Worm (Caenorhabditis elegans) whole organism, young adult: ENCODE results near the gene R09D1.12.

Source experiments
- C06A6.2 ChIP-seq: fragments of 200-800 bp; sonication (Bioruptor generic); conservative IDR thresholded peaks from 2 replicates; pipeline ENCODE4 v1.3.6; 2022; ENCODE audit warnings: missing genetic modification characterization, missing compliant biosample characterization
- D2030.7 ChIP-seq: fragments of 200-800 bp; sonication (Bioruptor generic); IDR thresholded peaks from 2 replicates; pipeline ENCODE4 v1.3.6; 2022; ENCODE audit warnings: missing genetic modification reagents, missing genetic modification characterization, missing compliant biosample characterization
- F22D6.2 ChIP-seq: sonication (generic microtip); optimal IDR thresholded peaks from 2 replicates; lab custom pipeline; 2016; ENCODE audit warnings: mild to moderate bottlenecking, missing genetic modification characterization, missing compliant biosample characterization
- F49E8.2 ChIP-seq: sonication (generic microtip); optimal IDR thresholded peaks from 3 replicates; lab custom pipeline; 2017; ENCODE audit warnings: missing genetic modification characterization, mild to moderate bottlenecking, missing compliant biosample characterization, antibody characterized with exemption, moderate library complexity; ENCODE audit not compliant: insufficient read depth
- F57A8.1 ChIP-seq: fragments of 200-800 bp; sonication (Bioruptor generic); optimal IDR thresholded peaks from 2 replicates; lab custom pipeline; 2018; ENCODE audit warnings: mild to moderate bottlenecking, missing genetic modification characterization, moderate library complexity, missing compliant biosample characterization
- K11D2.4 ChIP-seq: fragments of 200-800 bp; sonication (Bioruptor generic); IDR thresholded peaks from 2 replicates; pipeline ENCODE4 v1.3.6; 2022; ENCODE audit warnings: missing genetic modification reagents, missing genetic modification characterization, missing compliant biosample characterization
- K12H6.12 ChIP-seq: fragments of 200-800 bp; sonication (Bioruptor generic); optimal IDR thresholded peaks from 2 replicates; lab custom pipeline; 2018; ENCODE audit warnings: mild to moderate bottlenecking, missing genetic modification characterization, missing compliant biosample characterization
- Y79H2A.3 ChIP-seq: fragments of 200-800 bp; sonication (Bioruptor generic); conservative IDR thresholded peaks from 2 replicates; pipeline ENCODE4 v1.3.6; 2022; ENCODE audit warnings: missing genetic modification reagents, missing genetic modification characterization, missing compliant biosample characterization
- akir-1 ChIP-seq: fragments of 200-800 bp; sonication (Bioruptor generic); optimal IDR thresholded peaks from 2 replicates; lab custom pipeline; 2018; ENCODE audit warnings: mild to moderate bottlenecking, missing genetic modification characterization, moderate library complexity, missing compliant biosample characterization
- ama-1 ChIP-seq, 3 experiments: fragments of 150-350 bp in 1 of 3; sonication (generic microtip) in 2 of 3; optimal IDR thresholded peaks; 2 replicates each; lab custom pipeline; 2014 to 2018; ENCODE audit warnings: missing biosample characterization in 2 of 3, missing genetic modification characterization in 2 of 3, missing genetic modification reagents in 2 of 3
- atf-7 ChIP-seq: sonication (generic microtip); optimal IDR thresholded peaks from 2 replicates; lab custom pipeline; 2017; ENCODE audit warnings: mild to moderate bottlenecking, missing genetic modification characterization, missing compliant biosample characterization
- attf-5 ChIP-seq: fragments of 200-800 bp; sonication (Bioruptor generic); optimal IDR thresholded peaks from 2 replicates; lab custom pipeline; 2018; ENCODE audit warnings: mild to moderate bottlenecking, missing genetic modification characterization, missing compliant biosample characterization
- ceh-100 ChIP-seq: fragments of 200-800 bp; sonication (Bioruptor generic); IDR thresholded peaks from 2 replicates; pipeline ENCODE4 v1.3.6; 2022; ENCODE audit warnings: missing genetic modification reagents, missing genetic modification characterization, missing compliant biosample characterization
- ceh-40 ChIP-seq: fragments of 200-800 bp; sonication (Bioruptor generic); IDR thresholded peaks from 2 replicates; pipeline ENCODE4 v1.3.6; 2022; ENCODE audit warnings: missing genetic modification characterization, missing compliant biosample characterization
- ceh-79 ChIP-seq: sonication (generic microtip); optimal IDR thresholded peaks from 2 replicates; lab custom pipeline; 2017; ENCODE audit warnings: mild to moderate bottlenecking, missing genetic modification characterization, missing compliant biosample characterization
- die-1 ChIP-seq: sonication (generic microtip); optimal IDR thresholded peaks from 2 replicates; lab custom pipeline; 2016; ENCODE audit warnings: missing genotype, mild to moderate bottlenecking, missing genetic modification characterization, missing compliant biosample characterization
- dpl-1 ChIP-seq: fragments of 150-350 bp; optimal IDR thresholded peaks from 2 replicates; lab custom pipeline; 2014; ENCODE audit warnings: missing biosample characterization, missing genetic modification reagents, missing genetic modification characterization
- egl-44 ChIP-seq: fragments of 200-800 bp; sonication (Bioruptor generic); IDR thresholded peaks from 2 replicates; pipeline ENCODE4 v1.3.6; 2022; ENCODE audit warnings: missing genetic modification reagents, missing genetic modification characterization, missing compliant biosample characterization
- egrh-3 ChIP-seq: fragments of 200-800 bp; sonication (Bioruptor generic); IDR thresholded peaks from 2 replicates; pipeline ENCODE4 v1.3.6; 2022; ENCODE audit warnings: missing genetic modification reagents, missing genetic modification characterization, missing compliant biosample characterization
- gei-17 ChIP-seq: fragments of 200-800 bp; sonication (Bioruptor generic); optimal IDR thresholded peaks from 2 replicates; lab custom pipeline; 2018; ENCODE audit warnings: mild to moderate bottlenecking, missing genetic modification characterization, missing compliant biosample characterization
- hmg-20 ChIP-seq: fragments of 200-800 bp; sonication (Bioruptor generic); IDR thresholded peaks from 2 replicates; pipeline ENCODE4 v1.3.6; 2022; ENCODE audit warnings: missing genetic modification reagents, missing genetic modification characterization, missing compliant biosample characterization
- lin-26 ChIP-seq: fragments of 200-800 bp; sonication (Bioruptor generic); IDR thresholded peaks from 2 replicates; pipeline ENCODE4 v1.3.6; 2022; ENCODE audit warnings: missing genetic modification reagents, missing genetic modification characterization, missing compliant biosample characterization
- madf-3 ChIP-seq: fragments of 200-800 bp; sonication (Bioruptor generic); IDR thresholded peaks from 2 replicates; pipeline ENCODE4 v1.3.6; 2022; ENCODE audit warnings: missing genetic modification reagents, missing genetic modification characterization, missing compliant biosample characterization
- nhr-90 ChIP-seq: sonication (generic microtip); optimal IDR thresholded peaks from 2 replicates; lab custom pipeline; 2016; ENCODE audit warnings: missing genotype, mild to moderate bottlenecking, missing genetic modification characterization, missing compliant biosample characterization
- pbrm-1 ChIP-seq: fragments of 200-800 bp; sonication (Bioruptor generic); IDR thresholded peaks from 2 replicates; pipeline ENCODE4 v1.3.6; 2022; ENCODE audit warnings: missing genetic modification reagents, missing genetic modification characterization, missing compliant biosample characterization
- rec-8 ChIP-seq, 2 experiments: sonication (generic microtip); optimal IDR thresholded peaks; 2 replicates each; lab custom pipeline; 2016; ENCODE audit warnings: mild to moderate bottlenecking in 2 of 2, missing genetic modification characterization in 2 of 2, missing genetic modification reagents in 2 of 2, missing genotype in 2 of 2, missing biosample characterization in 1 of 2, missing compliant biosample characterization in 1 of 2, moderate library complexity in 1 of 2
- sdz-38 ChIP-seq: sonication (generic microtip); optimal IDR thresholded peaks from 2 replicates; lab custom pipeline; 2016; ENCODE audit warnings: missing genotype, missing genetic modification characterization, missing compliant biosample characterization
- sea-2 ChIP-seq: fragments of 200-800 bp; sonication (Bioruptor generic); IDR thresholded peaks from 2 replicates; pipeline ENCODE4 v1.3.6; 2022; ENCODE audit warnings: missing genetic modification characterization, missing compliant biosample characterization
- tbx-9 ChIP-seq: sonication (generic microtip); optimal IDR thresholded peaks from 2 replicates; lab custom pipeline; 2016; ENCODE audit warnings: borderline replicate concordance, missing genetic modification characterization, inconsistent platforms, missing compliant biosample characterization
- tlf-1 ChIP-seq: fragments of 200-800 bp; sonication (Bioruptor generic); optimal IDR thresholded peaks from 2 replicates; lab custom pipeline; 2018; ENCODE audit warnings: mild to moderate bottlenecking, missing genetic modification characterization, missing compliant biosample characterization
- xnd-1 ChIP-seq: sonication (generic microtip); optimal IDR thresholded peaks from 2 replicates; lab custom pipeline; 2016; ENCODE audit warnings: missing genotype, missing genetic modification reagents, missing genetic modification characterization, missing compliant biosample characterization
- ztf-22 ChIP-seq: fragments of 200-800 bp; sonication (Bioruptor generic); optimal IDR thresholded peaks from 2 replicates; lab custom pipeline; 2018; ENCODE audit warnings: mild to moderate bottlenecking, missing genetic modification characterization, moderate library complexity, missing compliant biosample characterization
- ztf-26 ChIP-seq: sonication (generic microtip); optimal IDR thresholded peaks from 2 replicates; lab custom pipeline; 2017; ENCODE audit warnings: missing genetic modification characterization, missing compliant biosample characterization
- ztf-6 ChIP-seq: fragments of 200-800 bp; sonication (Bioruptor generic); IDR thresholded peaks from 2 replicates; pipeline ENCODE4 v1.3.6; 2022; ENCODE audit warnings: missing genetic modification reagents, missing genetic modification characterization, missing compliant biosample characterization

R09D1.12 gene

ce11 chrII:9407469-9407868 lies 44.6 kb downstream of the R09D1.12 start, which contains the start of gene arrd-2:
TSS of gene arrd-2 (plus strand) at chrII:9407769.
- TF ChIP-seq F57A8.1 (GFP tag; lab: Kevin White, UChicago) (no peak), egl-44 (GFP tag; lab: Robert Waterston, UW) (no peak)

- TF ChIP-seq K11D2.4 (GFP tag; lab: Robert Waterston, UW) (no peak), ztf-26 (tag; lab: Kevin White, UChicago) (no peak), sea-2 (no peak), rec-8 (tag; optimal IDR thresholded peaks at IDR 0.05; lab: Kevin White, UChicago) (no peak), ztf-22 (GFP tag; lab: Kevin White, UChicago) (no peak), pbrm-1 (GFP tag; lab: Robert Waterston, UW) (no peak), C06A6.2 (GFP tag; lab: Robert Waterston, UW) (no peak), F22D6.2 (tag; lab: Kevin White, UChicago) (no peak), nhr-90 (no peak)
- TF ChIP-seq, all 124 proteins: peak for 0
Observed at ce11 chrII:9407020-9407419, 45.1 kb downstream of the R09D1.12 start, which contains the start of gene mpz-6. TSS of gene mpz-6 (minus strand) at chrII:9407120.

ce11 chrII:9405013-9405412 lies 47.1 kb downstream of the R09D1.12 start:
- peak; percentile 94 for TF ChIP-seq egrh-3

ce11 chrII:9403846-9404245 lies 48.2 kb downstream of the R09D1.12 start, which contains the start of gene Y51B9A.5:
TSS of gene Y51B9A.5 (plus strand) at chrII:9404146.
- TF ChIP-seq tbx-9 (tag; lab: Kevin White, UChicago) (no peak), ceh-100 (no peak), lin-26 (GFP tag; lab: Robert Waterston, UW) (no peak), ztf-6 (no peak), sdz-38 (tag; lab: Kevin White, UChicago) (no peak), Y79H2A.3 (GFP tag; lab: Robert Waterston, UW) (no peak), ztf-22 (GFP tag; lab: Kevin White, UChicago) (no peak), dpl-1 (GFP tag; lab: Kevin White, UChicago) (no peak), tlf-1 (GFP tag; lab: Kevin White, UChicago) (no peak), sea-2 (no peak), akir-1 (GFP tag; lab: Kevin White, UChicago) (no peak), gei-17 (GFP tag; lab: Kevin White, UChicago) (no peak), xnd-1 (no peak), attf-5 (GFP tag; lab: Kevin White, UChicago) (no peak), atf-7 (no peak), K12H6.12 (tag; lab: Kevin White, UChicago) (no peak), ama-1 (optimal IDR thresholded peaks at IDR 0.05; lab: Kevin White, UChicago) (no peak), ama-1 (GFP tag; optimal IDR thresholded peaks at IDR 0.05; lab: Kevin White, UChicago) (no peak)

ce11 chrII:9403087-9403486 lies 49.0 kb downstream of the R09D1.12 start, which contains the start of gene Y51B9A.6:
TSS of gene Y51B9A.6 (minus strand) at chrII:9403187.
- TF ChIP-seq D2030.7 (GFP tag; lab: Robert Waterston, UW) (no peak), ceh-79 (no peak), die-1 (tag; lab: Kevin White, UChicago) (no peak), ceh-40 (GFP tag; lab: Robert Waterston, UW) (no peak), F49E8.2 (tag; lab: Kevin White, UChicago) (no peak), madf-3 (GFP tag; lab: Robert Waterston, UW) (no peak), hmg-20 (GFP tag; lab: Robert Waterston, UW) (no peak)
